Worm (Caenorhabditis elegans): ENCODE measurements around the gene Y27F2A.10.

DNA sequence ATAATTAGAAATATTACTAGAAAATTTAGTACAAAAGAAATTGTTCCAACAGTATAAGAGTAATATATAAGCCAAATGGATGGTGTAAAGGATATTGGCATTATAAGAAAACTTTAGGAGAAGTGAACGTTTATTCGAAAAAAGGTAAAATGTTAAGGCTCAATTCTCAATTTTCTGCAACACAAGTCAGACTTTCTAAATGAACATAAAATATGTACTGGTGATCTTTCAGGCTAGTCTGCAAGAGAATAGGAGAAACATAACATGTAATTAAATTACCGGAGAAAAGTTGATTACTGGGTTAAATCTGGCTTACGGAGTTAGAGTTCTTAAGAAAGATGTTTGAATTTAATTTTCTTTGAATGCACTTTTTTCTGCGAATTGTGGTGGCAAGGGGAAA, 15.3 kb downstream of the Y27F2A.10 start, which contains the start of gene sri-33:
- TF ChIP-seq ama-1 (optimal IDR thresholded peaks at IDR 0.05) (no peak), aly-1 (tag; optimal IDR thresholded peaks at IDR 0.05) (no peak), scrt-1 (GFP tag; IDR thresholded peaks at IDR 0.05) (no peak), flt-1 (GFP tag; IDR thresholded peaks at IDR 0.05) (no peak), hnd-1 (tag; optimal IDR thresholded peaks at IDR 0.05) (no peak), ceh-36 (tag; optimal IDR thresholded peaks at IDR 0.05) (no peak), hmg-4 (GFP tag; optimal IDR thresholded peaks at IDR 0.05) (no peak), pes-1 (GFP tag; IDR thresholded peaks at IDR 0.05) (no peak), ets-7 (tag; optimal IDR thresholded peaks at IDR 0.05) (no peak), B0310.2 (tag; optimal IDR thresholded peaks at IDR 0.05) (no peak), tbx-37 (GFP tag; conservative IDR thresholded peaks at IDR 0.05) (no peak), sea-1 (GFP tag; conservative IDR thresholded peaks at IDR 0.05) (no peak), hmbx-1 (tag; optimal IDR thresholded peaks at IDR 0.05) (no peak), ceh-13 (GFP tag; optimal IDR thresholded peaks at IDR 0.05) (no peak)
